Fruit fly (Drosophila melanogaster) whole organism, embryonic: ENCODE data around the gene CG9855.

Source experiments
- Adf1 ChIP-seq: fragments of 200-800 bp; sonication (Bioruptor generic); IDR thresholded peaks from 2 replicates; pipeline ENCODE4 v1.3.6; 2022; ENCODE audit warnings: missing biosample characterization, missing genetic modification characterization
- BtbVII ChIP-seq: fragments of 200-800 bp; sonication (Bioruptor generic); optimal IDR thresholded peaks from 3 replicates; lab custom pipeline; 2017; ENCODE audit warnings: missing biosample characterization, mild to moderate bottlenecking, missing genetic modification characterization
- CG11695 ChIP-seq: fragments of 200-800 bp; sonication (Bioruptor generic); IDR thresholded peaks from 3 replicates; pipeline ENCODE4 v1.3.6; 2022; ENCODE audit warnings: missing biosample characterization, missing genetic modification characterization
- CG12744 ChIP-seq: fragments of 200-800 bp; sonication (Bioruptor generic); optimal IDR thresholded peaks from 2 replicates; lab custom pipeline; 2016; ENCODE audit warnings: missing biosample characterization, missing genetic modification characterization
- CG14965 ChIP-seq: fragments of 200-800 bp; sonication (Bioruptor generic); optimal IDR thresholded peaks from 2 replicates; lab custom pipeline; 2016; ENCODE audit warnings: missing biosample characterization, missing genetic modification characterization, borderline replicate concordance
- CG15479 ChIP-seq: fragments of 200-800 bp; sonication (Bioruptor generic); optimal IDR thresholded peaks from 3 replicates; lab custom pipeline; 2019; ENCODE audit warnings: missing biosample characterization, mild to moderate bottlenecking, missing genetic modification characterization, moderate library complexity
- CG16779 ChIP-seq: fragments of 200-800 bp; sonication (Bioruptor generic); IDR thresholded peaks from 2 replicates; pipeline ENCODE4 v1.3.6; 2022; ENCODE audit warnings: missing biosample characterization, missing genetic modification characterization
- CG16815 ChIP-seq: fragments of 200-800 bp; sonication (Bioruptor generic); optimal IDR thresholded peaks from 3 replicates; lab custom pipeline; 2017; ENCODE audit warnings: missing biosample characterization, mild to moderate bottlenecking, missing genetic modification characterization
- CG17385 ChIP-seq: fragments of 200-800 bp; sonication (Bioruptor generic); optimal IDR thresholded peaks from 3 replicates; lab custom pipeline; 2018; ENCODE audit warnings: missing biosample characterization, mild to moderate bottlenecking, missing genetic modification characterization
- CG17912 ChIP-seq: fragments of 200-800 bp; sonication (Bioruptor generic); optimal IDR thresholded peaks from 2 replicates; lab custom pipeline; 2018; ENCODE audit warnings: missing biosample characterization, mild to moderate bottlenecking, missing genetic modification characterization
- CG1832 ChIP-seq: fragments of 200-800 bp; sonication (Bioruptor generic); optimal IDR thresholded peaks from 2 replicates; lab custom pipeline; 2017; ENCODE audit warnings: missing biosample characterization, mild to moderate bottlenecking, missing genetic modification characterization, inconsistent platforms
- CG2120 ChIP-seq: fragments of 200-800 bp; sonication (Bioruptor generic); optimal IDR thresholded peaks from 3 replicates; lab custom pipeline; 2016; ENCODE audit warnings: missing biosample characterization, missing genetic modification characterization
- CG34376 ChIP-seq: fragments of 200-800 bp; sonication (Bioruptor generic); optimal IDR thresholded peaks from 2 replicates; lab custom pipeline; 2018; ENCODE audit warnings: missing biosample characterization, mild to moderate bottlenecking, missing genetic modification characterization
- CG3726 ChIP-seq: fragments of 200-800 bp; sonication (Bioruptor generic); IDR thresholded peaks from 3 replicates; pipeline ENCODE4, ENCODE4 v1.3.6; 2022; ENCODE audit warnings: missing biosample characterization, missing genetic modification characterization
- CG4404 ChIP-seq: fragments of 200-800 bp; sonication (Bioruptor generic); IDR thresholded peaks from 2 replicates; pipeline ENCODE4 v1.3.6; 2022; ENCODE audit warnings: missing biosample characterization, missing genetic modification characterization
- CG8478 ChIP-seq: fragments of >200 bp; optimal IDR thresholded peaks from 2 replicates; lab custom pipeline; 2018
- CG8765 ChIP-seq: fragments of 200-800 bp; sonication (Bioruptor generic); IDR thresholded peaks from 2 replicates; pipeline ENCODE4 v1.3.6; 2022; ENCODE audit warnings: missing biosample characterization, missing genetic modification characterization
- Fer3 ChIP-seq: fragments of 200-800 bp; sonication (Bioruptor generic); optimal IDR thresholded peaks from 2 replicates; lab custom pipeline; 2018; ENCODE audit warnings: missing biosample characterization, mild to moderate bottlenecking, missing genetic modification characterization, moderate library complexity
- Hey ChIP-seq: fragments of 200-800 bp; sonication (Bioruptor generic); optimal IDR thresholded peaks from 3 replicates; lab custom pipeline; 2018; ENCODE audit warnings: missing biosample characterization, mild to moderate bottlenecking, missing genetic modification characterization
- Hsf ChIP-seq: fragments of 200-800 bp; sonication (Bioruptor generic); optimal IDR thresholded peaks from 3 replicates; lab custom pipeline; 2016; ENCODE audit warnings: missing biosample characterization, missing genetic modification characterization
- MESR4 ChIP-seq: fragments of 200-800 bp; sonication (Bioruptor generic); optimal IDR thresholded peaks from 2 replicates; lab custom pipeline; 2018; ENCODE audit warnings: missing biosample characterization, mild to moderate bottlenecking, missing genetic modification characterization, moderate library complexity
- Med ChIP-seq: fragments of 200-800 bp; sonication (Bioruptor generic); peaks from one replicate; lab custom pipeline; 2016; ENCODE audit warnings: missing biosample characterization, missing genetic modification characterization, mild to moderate bottlenecking, inconsistent platforms, moderate library complexity
- Meics ChIP-seq: fragments of 200-800 bp; sonication (Bioruptor generic); optimal IDR thresholded peaks from 2 replicates; lab custom pipeline; 2017; ENCODE audit warnings: missing biosample characterization, mild to moderate bottlenecking, missing genetic modification characterization
- Mes4 ChIP-seq: fragments of 200-800 bp; sonication (Bioruptor generic); optimal IDR thresholded peaks from 2 replicates; lab custom pipeline; 2016; ENCODE audit warnings: missing biosample characterization, missing genetic modification characterization
- Nf-YA ChIP-seq: fragments of 200-800 bp; sonication (Bioruptor generic); IDR thresholded peaks from 2 replicates; pipeline ENCODE4 v1.3.6; 2022; ENCODE audit warnings: missing biosample characterization, missing genetic modification characterization
- Oli ChIP-seq: fragments of 200-800 bp; sonication (Bioruptor generic); optimal IDR thresholded peaks from 2 replicates; lab custom pipeline; 2018; ENCODE audit warnings: missing biosample characterization, mild to moderate bottlenecking, missing genetic modification characterization, moderate library complexity
- Pdp1 ChIP-seq, 2 experiments: fragments of 200-800 bp; sonication (Bioruptor generic); optimal IDR thresholded peaks; 3 replicates each; lab custom pipeline; 2016; ENCODE audit warnings: missing biosample characterization in 2 of 2, missing genetic modification characterization in 2 of 2, mild to moderate bottlenecking in 1 of 2, moderate library complexity in 1 of 2
- Scr ChIP-seq: fragments of 200-800 bp; sonication (Bioruptor generic); IDR thresholded peaks from 2 replicates; pipeline ENCODE4 v1.3.6; 2022; ENCODE audit warnings: missing biosample characterization, missing genetic modification characterization; ENCODE audit not compliant: partially characterized antibody
- Side ChIP-seq: fragments of 200-800 bp; sonication (Bioruptor generic); optimal IDR thresholded peaks from 2 replicates; lab custom pipeline; 2016; ENCODE audit warnings: missing biosample characterization, missing genetic modification characterization
- Taf1 ChIP-seq: fragments of 200-800 bp; sonication (Bioruptor generic); IDR thresholded peaks from 2 replicates; pipeline ENCODE4 v1.3.6; 2022; ENCODE audit warnings: missing biosample characterization, missing genetic modification characterization
- chinmo ChIP-seq: fragments of 200-800 bp; sonication (Bioruptor generic); IDR thresholded peaks from 4 replicates; pipeline ENCODE4 v1.3.6; 2022; ENCODE audit warnings: missing biosample characterization, missing genetic modification characterization; ENCODE audit not compliant: partially characterized antibody
- chn ChIP-seq: fragments of 200-800 bp; sonication (Bioruptor generic); optimal IDR thresholded peaks from 2 replicates; lab custom pipeline; 2016; ENCODE audit warnings: missing biosample characterization, missing genetic modification characterization
- dmrt99B ChIP-seq: fragments of 200-800 bp; sonication (Bioruptor generic); optimal IDR thresholded peaks from 2 replicates; lab custom pipeline; 2018; ENCODE audit warnings: missing biosample characterization, mild to moderate bottlenecking, missing genetic modification characterization, moderate library complexity
- dpn ChIP-seq, 2 experiments: fragments of 200-800 bp; sonication (Bioruptor generic); optimal IDR thresholded peaks; 3 replicates each; lab custom pipeline; 2016; ENCODE audit warnings: missing biosample characterization in 2 of 2, missing genetic modification characterization in 2 of 2
- exex ChIP-seq: fragments of 200-800 bp; sonication (Bioruptor generic); optimal IDR thresholded peaks from 4 replicates; lab custom pipeline; 2018; ENCODE audit warnings: missing biosample characterization, mild to moderate bottlenecking, missing genetic modification characterization, moderate library complexity
- gcm ChIP-seq: fragments of 200-800 bp; sonication (Bioruptor generic); optimal IDR thresholded peaks from 2 replicates; lab custom pipeline; 2019; ENCODE audit warnings: missing biosample characterization, mild to moderate bottlenecking, missing genetic modification characterization, moderate library complexity
- ham ChIP-seq: fragments of 200-800 bp; sonication (Bioruptor generic); IDR thresholded peaks from 2 replicates; pipeline ENCODE4 v1.3.6; 2022; ENCODE audit warnings: missing biosample characterization, missing genetic modification characterization
- ind ChIP-seq: fragments of 200-800 bp; sonication (Bioruptor generic); optimal IDR thresholded peaks from 3 replicates; lab custom pipeline; 2016; ENCODE audit warnings: missing biosample characterization, missing genetic modification characterization
- knrl ChIP-seq: fragments of 200-800 bp; sonication (Bioruptor generic); IDR thresholded peaks from 3 replicates; pipeline ENCODE4 v1.3.6; 2022; ENCODE audit warnings: missing biosample characterization, missing genetic modification characterization; ENCODE audit not compliant: partially characterized antibody
- lab ChIP-seq: fragments of 200-800 bp; sonication (Bioruptor generic); optimal IDR thresholded peaks from 3 replicates; lab custom pipeline; 2017; ENCODE audit warnings: missing biosample characterization, missing genetic modification characterization, mild to moderate bottlenecking, moderate library complexity, missing genetic modification reagents
- mirr ChIP-seq: fragments of 200-800 bp; sonication (Bioruptor generic); optimal IDR thresholded peaks from 3 replicates; lab custom pipeline; 2018; ENCODE audit warnings: missing biosample characterization, mild to moderate bottlenecking, missing genetic modification characterization
- nom ChIP-seq: fragments of 200-800 bp; sonication (Bioruptor generic); optimal IDR thresholded peaks from 2 replicates; lab custom pipeline; 2017; ENCODE audit warnings: missing biosample characterization, missing genetic modification characterization, mild to moderate bottlenecking, moderate library complexity, missing genetic modification reagents
- odd ChIP-seq: fragments of 200-800 bp; sonication (Bioruptor generic); optimal IDR thresholded peaks from 2 replicates; lab custom pipeline; 2017; ENCODE audit warnings: missing biosample characterization, mild to moderate bottlenecking, missing genetic modification characterization
- pum ChIP-seq: fragments of 200-800 bp; sonication (Bioruptor generic); optimal IDR thresholded peaks from 2 replicates; lab custom pipeline; 2016; ENCODE audit warnings: missing biosample characterization, missing genetic modification characterization
- sd ChIP-seq: fragments of 200-800 bp; sonication (Bioruptor generic); optimal IDR thresholded peaks from 3 replicates; lab custom pipeline; 2018; ENCODE audit warnings: missing biosample characterization, mild to moderate bottlenecking, missing genetic modification characterization, moderate library complexity
- sug ChIP-seq: fragments of 200-800 bp; optimal IDR thresholded peaks from 2 replicates; lab custom pipeline; 2019; ENCODE audit warnings: missing biosample characterization, mild to moderate bottlenecking, missing genetic modification characterization, moderate library complexity
- tll ChIP-seq, 2 experiments: fragments of 200-800 bp in 1 of 2; fragments of >200 bp in 1 of 2; sonication (Bioruptor generic) in 1 of 2; optimal IDR thresholded peaks; 2 replicates each; lab custom pipeline; 2017 to 2019; ENCODE audit warnings: missing biosample characterization in 2 of 2, missing genetic modification characterization in 2 of 2, mild to moderate bottlenecking in 1 of 2, moderate library complexity in 1 of 2
- ttk ChIP-seq: fragments of 200-800 bp; sonication (Bioruptor generic); IDR thresholded peaks from 2 replicates; pipeline ENCODE4 v2.1.2; 2022; ENCODE audit warnings: missing biosample characterization, missing genetic modification characterization
- zfh1 ChIP-seq: fragments of 200-800 bp; sonication (Bioruptor generic); IDR thresholded peaks from 3 replicates; pipeline ENCODE4 v1.3.6; 2022; ENCODE audit warnings: missing biosample characterization, missing genetic modification characterization

The CG9855 gene

DNA sequence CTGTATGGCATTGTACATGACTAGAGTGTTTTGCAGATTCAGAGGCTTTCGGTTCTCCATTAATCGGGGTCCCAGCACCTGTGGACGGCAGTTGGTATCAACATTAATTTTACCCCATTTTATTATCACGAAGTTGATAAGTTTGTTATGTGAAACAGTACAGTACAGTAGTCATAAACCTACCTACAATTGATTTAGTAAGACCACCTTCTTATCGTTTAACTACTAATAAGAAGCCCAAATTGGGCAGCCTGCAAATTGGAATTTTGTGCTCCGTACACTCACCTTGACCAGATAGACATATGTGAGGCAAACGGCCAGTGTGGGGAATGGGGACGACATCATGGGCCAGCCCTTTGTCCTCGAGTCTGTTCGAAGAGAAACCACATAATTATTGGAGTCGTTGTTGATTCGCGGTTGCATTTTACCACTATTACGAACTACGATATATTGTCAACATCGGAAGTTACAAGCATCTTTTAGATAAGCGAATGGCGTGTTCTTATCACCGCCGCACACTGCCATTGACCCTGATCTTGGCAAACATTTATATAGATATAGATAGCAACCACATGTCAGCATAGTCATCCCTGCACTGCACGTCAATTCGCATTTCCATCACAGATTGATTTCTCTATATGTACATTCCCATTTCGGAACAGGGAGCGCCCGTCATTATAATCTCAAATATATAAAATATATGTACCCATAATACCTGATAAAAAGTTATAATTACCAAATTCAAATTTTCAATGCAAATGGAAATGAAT lies 49.0 kb upstream of the CG9855 start:
- TF ChIP-seq ttk (GFP tag; lab: Robert Waterston, UW) (no peak), CG15479 (GFP tag; lab: Kevin White, UChicago) (peak; percentile 12), Med (GFP tag; lab: Kevin White, UChicago) (peak; percentile 33), CG2120 (GFP tag; lab: Kevin White, UChicago) (no peak), BtbVII (GFP tag; lab: Kevin White, UChicago) (no peak), CG16779 (no peak), CG4404 (GFP tag; lab: Robert Waterston, UW) (no peak), nom (GFP tag; lab: Kevin White, UChicago) (no peak), ind (no peak), CG17912 (GFP tag; lab: Kevin White, UChicago) (no peak), CG1832 (GFP tag; lab: Kevin White, UChicago) (no peak), Side (no peak), Nf-YA (GFP tag; lab: Robert Waterston, UW) (no peak), exex (tag; lab: Kevin White, UChicago) (peak; percentile 83), CG17385 (GFP tag; lab: Kevin White, UChicago) (no peak), dmrt99B (tag; lab: Kevin White, UChicago) (no peak), pum (no peak), Meics (no peak), dpn (GFP tag; optimal IDR thresholded peaks at IDR 0.05; lab: Kevin White, UChicago) (no peak), ham (GFP tag; lab: Robert Waterston, UW) (no peak), gcm (no peak), sug (tag; lab: Kevin White, UChicago) (peak; percentile 43), Hsf (no peak), knrl (GFP tag; lab: Robert Waterston, UW) (no peak), CG14965 (no peak), Taf1 (GFP tag; lab: Robert Waterston, UW) (no peak), CG12744 (GFP tag; lab: Kevin White, UChicago) (no peak), Adf1 (no peak), Scr (GFP tag; lab: Robert Waterston, UW) (no peak), Pdp1 (GFP tag; optimal IDR thresholded peaks at IDR 0.05; lab: Kevin White, UChicago) (peak in 1 of 2 experiments; percentile 39), MESR4 (GFP tag; lab: Kevin White, UChicago) (no peak), Oli (tag; lab: Kevin White, UChicago) (no peak), chn (GFP tag; lab: Kevin White, UChicago) (no peak), sd (tag; lab: Kevin White, UChicago) (peak; percentile 39), CG11695 (GFP tag; lab: Robert Waterston, UW) (no peak), zfh1 (GFP tag; lab: Robert Waterston, UW) (no peak), CG16815 (no peak), CG34376 (GFP tag; lab: Kevin White, UChicago) (peak; percentile 2), Mes4 (GFP tag; lab: Kevin White, UChicago) (no peak), odd (GFP tag; lab: Kevin White, UChicago) (no peak), CG8765 (GFP tag; lab: Robert Waterston, UW) (no peak), tll (GFP tag; optimal IDR thresholded peaks at IDR 0.05; lab: Kevin White, UChicago) (no peak), CG8478 (lab: Kevin White, UChicago) (no peak), Fer3 (tag; lab: Kevin White, UChicago) (no peak), CG3726 (GFP tag; lab: Robert Waterston, UW) (no peak), chinmo (GFP tag; lab: Robert Waterston, UW) (0 out of 4 replicates have a peak, but pooled peaks have one; percentile 24), lab (no peak), Hey (no peak), mirr (peak; percentile 83)
